Fruit fly (Drosophila melanogaster): ENCODE results near the gene CG10866.

CG10866 gene

DNA sequence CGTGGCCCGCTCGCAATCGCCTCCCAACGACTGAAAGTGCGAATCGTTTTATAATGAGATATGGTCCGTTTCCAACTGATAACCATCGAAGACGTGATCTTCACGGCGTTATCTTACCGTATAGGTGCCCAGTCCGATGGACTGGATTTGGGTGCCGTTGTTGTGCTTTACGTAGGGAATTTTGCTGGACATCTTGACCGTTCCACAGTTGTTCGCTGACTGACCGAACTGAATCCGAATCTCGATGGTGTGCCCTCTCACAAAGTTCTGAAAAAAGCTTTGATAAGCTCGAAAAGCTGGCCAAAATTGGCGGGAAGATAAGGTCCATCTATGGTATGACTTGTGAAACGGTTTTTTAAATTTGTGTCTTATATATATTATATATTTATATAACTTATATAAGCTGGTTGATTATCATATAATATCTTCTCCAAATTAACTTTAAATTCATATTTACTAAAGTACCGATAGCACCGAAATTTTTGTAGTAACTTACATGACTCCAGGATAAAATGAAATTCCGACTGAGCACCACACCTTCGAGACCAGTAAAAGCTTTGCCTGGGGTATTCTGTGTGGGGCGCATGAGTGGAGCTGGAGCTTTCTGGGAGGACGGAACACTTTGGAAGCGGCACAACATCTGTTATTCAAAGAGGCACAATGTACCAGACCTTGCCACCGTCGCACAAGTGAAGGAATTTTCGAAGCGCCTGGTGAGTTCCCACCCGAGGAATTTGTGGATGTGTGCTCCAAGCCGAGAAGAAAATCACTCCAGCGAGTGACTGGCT lies 4.6 kb upstream of the CG10866 start, which contains the start of the genes CG10863 and CG14982 (continued):
- TF ChIP-seq pan (optimal IDR thresholded peaks at IDR 0.05) (no peak), HLH106 (tag; optimal IDR thresholded peaks at IDR 0.05) (no peak), CrebA (GFP tag; optimal IDR thresholded peaks at IDR 0.05; ENCODE audit: borderline replicate concordance) (no peak)

DNA sequence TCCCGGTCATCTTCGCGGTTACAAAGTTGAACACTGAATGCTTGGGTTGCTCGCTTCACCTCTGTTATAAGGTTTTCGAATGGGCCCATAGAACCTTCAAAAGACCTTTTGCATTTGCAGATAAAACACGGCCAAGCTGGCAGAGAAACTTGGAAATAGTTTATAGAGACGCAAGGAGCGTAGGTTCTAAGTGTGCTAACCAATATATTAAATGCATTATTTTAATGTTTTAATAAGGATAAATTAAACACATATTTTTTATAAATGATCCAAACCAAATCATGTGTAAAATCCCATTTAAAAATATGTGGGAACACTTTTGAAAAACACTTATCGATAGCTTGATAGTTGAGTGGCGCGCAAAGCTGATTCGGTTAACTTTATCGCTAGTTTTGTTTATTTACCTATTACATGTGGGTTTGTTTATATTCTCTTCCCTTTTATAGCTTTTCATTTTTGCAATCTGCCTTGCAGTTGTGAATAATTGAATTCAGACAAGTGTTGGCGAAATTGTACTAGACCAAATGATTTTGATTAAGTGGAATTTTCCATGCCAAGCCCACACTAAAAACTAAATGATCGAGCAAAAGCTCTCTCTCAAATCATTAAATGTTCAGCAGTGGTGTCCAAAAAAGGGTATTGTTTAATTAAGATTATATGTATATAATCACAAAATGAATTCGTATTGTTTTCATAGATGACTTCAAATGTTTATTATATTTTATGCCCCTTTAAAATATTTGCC lies 2.5 kb upstream of the CG10866 start, which contains the start of gene CG12766:
TSS of gene CG12766 (minus strand) at position 51 of the 745 bp plus-strand sequence.
- TF ChIP-seq foxo (GFP tag; optimal IDR thresholded peaks at IDR 0.05) (no peak), N (GFP tag; optimal IDR thresholded peaks at IDR 0.05) (no peak), GATAd (GFP tag; optimal IDR thresholded peaks at IDR 0.05) (no peak), h (GFP tag; optimal IDR thresholded peaks at IDR 0.05) (no peak)

DNA sequence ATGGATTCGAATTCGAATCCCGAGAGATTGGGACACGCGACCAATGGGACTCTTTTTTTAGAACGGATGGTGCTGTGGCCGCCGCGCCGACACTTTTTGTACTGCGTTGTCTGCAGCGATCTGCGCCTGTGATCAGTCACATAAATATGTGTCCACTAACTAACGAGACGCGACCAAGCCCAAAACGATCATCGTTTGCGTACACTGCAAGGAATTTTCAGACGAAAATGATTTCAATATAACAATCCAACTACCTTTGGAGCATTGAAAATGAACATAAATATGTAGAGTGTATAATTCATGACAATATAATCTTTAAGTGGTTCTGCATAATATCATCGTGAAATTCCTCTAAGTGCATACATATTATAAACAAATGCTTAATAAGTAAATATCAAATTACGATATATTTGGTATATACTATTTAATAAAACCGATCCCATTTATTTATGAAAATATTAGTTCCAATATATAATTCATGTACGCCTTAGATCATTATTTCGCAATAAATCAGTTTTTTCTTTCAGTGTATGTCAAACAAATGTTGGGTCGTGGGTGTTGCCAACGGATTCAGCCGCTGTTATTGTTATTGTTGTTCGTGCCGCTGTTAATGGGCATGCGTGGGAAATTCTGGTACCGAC lies 2.1 kb downstream of the CG10866 start, which contains the start of gene Eip63F-1:
TSS of gene Eip63F-1 (minus strand) at position 51 of the 641 bp plus-strand sequence.
- no peak for TF ChIP-seq Sp1 (GFP tag; optimal IDR thresholded peaks at IDR 0.05)
- TF ChIP-seq ey (GFP tag; optimal IDR thresholded peaks at IDR 0.05), result no peak
- no peak for TF ChIP-seq dmrt93B (GFP tag; optimal IDR thresholded peaks at IDR 0.05)
- no peak for TF ChIP-seq dsf (GFP tag; optimal IDR thresholded peaks at IDR 0.05; ENCODE audit: borderline replicate concordance)
- no peak for TF ChIP-seq tai (GFP tag; optimal IDR thresholded peaks at IDR 0.05)
- TF ChIP-seq brk (GFP tag; optimal IDR thresholded peaks at IDR 0.05), result no peak
- TF ChIP-seq HLH106 (tag; optimal IDR thresholded peaks at IDR 0.05), result no peak
- no peak for TF ChIP-seq Dif (GFP tag; optimal IDR thresholded peaks at IDR 0.05; ENCODE audit: partially characterized antibody)
- no peak for TF ChIP-seq N (GFP tag; optimal IDR thresholded peaks at IDR 0.05)
- TF ChIP-seq Mio (GFP tag; optimal IDR thresholded peaks at IDR 0.05), result no peak
- TF ChIP-seq OdsH (GFP tag; optimal IDR thresholded peaks at IDR 0.05), result peak; percentile 15
- no peak for TF ChIP-seq Abd-B (GFP tag; optimal IDR thresholded peaks at IDR 0.05)
- TF ChIP-seq CG9705 (GFP tag; optimal IDR thresholded peaks at IDR 0.05), result no peak
- no peak for TF ChIP-seq lola (GFP tag; optimal IDR thresholded peaks at IDR 0.05)
- TF ChIP-seq Hr83 (GFP tag; optimal IDR thresholded peaks at IDR 0.05; ENCODE audit: poor library complexity, severe bottlenecking), result no peak
- TF ChIP-seq sv (GFP tag; optimal IDR thresholded peaks at IDR 0.05), result peak; percentile 58
- TF ChIP-seq pan (optimal IDR thresholded peaks at IDR 0.05), result no peak
- no peak for TF ChIP-seq CrebA (GFP tag; optimal IDR thresholded peaks at IDR 0.05; ENCODE audit: borderline replicate concordance)
- TF ChIP-seq jim (GFP tag; optimal IDR thresholded peaks at IDR 0.05), result no peak
- no peak for TF ChIP-seq Hnf4 (GFP tag; optimal IDR thresholded peaks at IDR 0.05)
- TF ChIP-seq rgr (GFP tag; optimal IDR thresholded peaks at IDR 0.05), result peak; percentile 41
- no peak for TF ChIP-seq sage (GFP tag; optimal IDR thresholded peaks at IDR 0.05)
- peak; percentile 12 for TF ChIP-seq h (GFP tag; optimal IDR thresholded peaks at IDR 0.05)
- TF ChIP-seq woc (GFP tag; optimal IDR thresholded peaks at IDR 0.05), result no peak
- no peak for TF ChIP-seq Jra (GFP tag; optimal IDR thresholded peaks at IDR 0.05)
- no peak for TF ChIP-seq Rel (GFP tag; optimal IDR thresholded peaks at IDR 0.05)
- no peak for TF ChIP-seq Rel (tag; optimal IDR thresholded peaks at IDR 0.05)
- no peak for TF ChIP-seq br (GFP tag; optimal IDR thresholded peaks at IDR 0.05)
- no peak for TF ChIP-seq Hr78 (GFP tag; optimal IDR thresholded peaks at IDR 0.05)
- no peak for TF ChIP-seq usp (GFP tag; optimal IDR thresholded peaks at IDR 0.05)
- no peak for TF ChIP-seq dl (GFP tag; optimal IDR thresholded peaks at IDR 0.05; ENCODE audit: insufficient read depth in 1 of 2, partially characterized antibody in 2 of 2)
- no peak for TF ChIP-seq GATAd (GFP tag; optimal IDR thresholded peaks at IDR 0.05)
- peak in 1 of 2 experiments; percentile 35 for TF ChIP-seq foxo (GFP tag; optimal IDR thresholded peaks at IDR 0.05)
- no peak for TF ChIP-seq Dfd (GFP tag; optimal IDR thresholded peaks at IDR 0.05)
- peak; percentile 18 for TF ChIP-seq psq (GFP tag; optimal IDR thresholded peaks at IDR 0.05)
- TF ChIP-seq CG32264 (GFP tag; optimal IDR thresholded peaks at IDR 0.05), result no peak
